Fruit fly (Drosophila melanogaster) whole organism, wandering third instar larva: Measurements from ENCODE around the gene Crg-1.

Experiments
- CG32264 ChIP-seq: fragments of 200-800 bp; sonication (Bioruptor generic); optimal IDR thresholded peaks from 2 replicates; lab custom pipeline; 2016; ENCODE audit warnings: missing biosample characterization, missing genetic modification characterization
- CG9705 ChIP-seq: fragments of 200-800 bp; sonication (Bioruptor generic); optimal IDR thresholded peaks from 2 replicates; lab custom pipeline; 2018; ENCODE audit warnings: missing biosample characterization, mild to moderate bottlenecking, missing genetic modification characterization
- CrebA ChIP-seq: fragments of 200-800 bp; sonication (Bioruptor generic); optimal IDR thresholded peaks from 2 replicates; lab custom pipeline; 2016; ENCODE audit warnings: missing biosample characterization, mild to moderate bottlenecking, missing genetic modification characterization, borderline replicate concordance
- Dfd ChIP-seq: fragments of >200 bp; optimal IDR thresholded peaks from 2 replicates; lab custom pipeline; 2017; ENCODE audit warnings: missing biosample characterization, missing genetic modification characterization
- GATAd ChIP-seq: sonication (Bioruptor generic); optimal IDR thresholded peaks from 2 replicates; lab custom pipeline; 2016; ENCODE audit warnings: missing biosample characterization, missing genetic modification characterization
- HLH106 ChIP-seq: fragments of 200-800 bp; optimal IDR thresholded peaks from 3 replicates; lab custom pipeline; 2019; ENCODE audit warnings: missing biosample characterization, mild to moderate bottlenecking, missing genetic modification characterization, moderate library complexity
- Hnf4 ChIP-seq: fragments of 200-800 bp; sonication (Bioruptor generic); optimal IDR thresholded peaks from 2 replicates; lab custom pipeline; 2016; ENCODE audit warnings: missing biosample characterization, mild to moderate bottlenecking, missing genetic modification characterization
- Hr78 ChIP-seq: fragments of >200 bp; optimal IDR thresholded peaks from 2 replicates; lab custom pipeline; 2017; ENCODE audit warnings: missing biosample characterization, missing genetic modification characterization
- Hr83 ChIP-seq: fragments of 200-300 bp; sonication (Bioruptor generic); optimal IDR thresholded peaks from 2 replicates; lab custom pipeline; 2016; ENCODE audit warnings: missing biosample characterization, mild to moderate bottlenecking, missing genetic modification characterization, moderate library complexity; ENCODE audit not compliant: poor library complexity, severe bottlenecking
- Jra ChIP-seq: sonication (Bioruptor generic); optimal IDR thresholded peaks from 2 replicates; lab custom pipeline; 2016; ENCODE audit warnings: missing biosample characterization, missing genetic modification characterization
- Mio ChIP-seq: sonication (Bioruptor generic); optimal IDR thresholded peaks from 2 replicates; lab custom pipeline; 2016; ENCODE audit warnings: missing biosample characterization, missing genetic modification characterization
- Myc ChIP-seq: fragments of >200 bp; optimal IDR thresholded peaks from 2 replicates; lab custom pipeline; 2017
- OdsH ChIP-seq: fragments of 200-800 bp; sonication (Bioruptor generic); optimal IDR thresholded peaks from 2 replicates; lab custom pipeline; 2016; ENCODE audit warnings: missing biosample characterization, mild to moderate bottlenecking, missing genetic modification characterization
- Rel ChIP-seq, 2 experiments: fragments of 200-800 bp; sonication (Bioruptor generic) in 1 of 2; optimal IDR thresholded peaks; 2 replicates in 1 of 2; 3 replicates in 1 of 2; lab custom pipeline; 2016 to 2019; ENCODE audit warnings: mild to moderate bottlenecking in 2 of 2, missing biosample characterization in 2 of 2, missing genetic modification characterization in 2 of 2, moderate library complexity in 1 of 2
- Sp1 ChIP-seq: fragments of 200-800 bp; sonication (Bioruptor generic); optimal IDR thresholded peaks from 3 replicates; lab custom pipeline; 2019; ENCODE audit warnings: missing biosample characterization, mild to moderate bottlenecking, missing genetic modification characterization, moderate library complexity
- Vsx2 ChIP-seq: fragments of 200-300, 225-300 bp; sonication (Bioruptor generic); optimal IDR thresholded peaks from 2 replicates; lab custom pipeline; 2018; ENCODE audit warnings: missing biosample characterization, missing genetic modification characterization; ENCODE audit not compliant: partially characterized antibody
- br ChIP-seq: fragments of 200-800 bp; sonication (Bioruptor generic); optimal IDR thresholded peaks from 2 replicates; lab custom pipeline; 2016; ENCODE audit warnings: missing biosample characterization, missing genetic modification characterization
- brk ChIP-seq: fragments of 200-800 bp; sonication (Bioruptor generic); optimal IDR thresholded peaks from 2 replicates; lab custom pipeline; 2016; ENCODE audit warnings: missing biosample characterization, mild to moderate bottlenecking, missing genetic modification characterization
- dl ChIP-seq, 2 experiments: fragments of 175-275, 200-275 bp in 1 of 2; fragments of 200-275 bp in 1 of 2; sonication (Bioruptor generic); optimal IDR thresholded peaks; lab custom pipeline; 2018; ENCODE audit warnings: mild to moderate bottlenecking in 2 of 2, missing biosample characterization in 2 of 2, missing genetic modification characterization in 2 of 2, moderate library complexity in 2 of 2; ENCODE audit not compliant: partially characterized antibody in 2 of 2, insufficient read depth in 1 of 2
- dmrt93B ChIP-seq: fragments of 200-800 bp; sonication (Bioruptor generic); optimal IDR thresholded peaks from 2 replicates; lab custom pipeline; 2018; ENCODE audit warnings: missing biosample characterization, mild to moderate bottlenecking, missing genetic modification characterization
- dsf ChIP-seq: sonication (Bioruptor generic); optimal IDR thresholded peaks from 2 replicates; lab custom pipeline; 2016; ENCODE audit warnings: missing biosample characterization, missing genetic modification characterization, borderline replicate concordance
- ey ChIP-seq: fragments of 200-800 bp; sonication (Bioruptor generic); optimal IDR thresholded peaks from 2 replicates; lab custom pipeline; 2016; ENCODE audit warnings: missing biosample characterization, missing genetic modification characterization
- foxo ChIP-seq, 2 experiments: fragments of 200-800 bp; sonication (Bioruptor generic); optimal IDR thresholded peaks; 2 replicates in 1 of 2; 3 replicates in 1 of 2; lab custom pipeline; 2016 to 2017; ENCODE audit warnings: missing biosample characterization in 2 of 2, missing genetic modification characterization in 2 of 2
- fru ChIP-seq: fragments of 200-800 bp; sonication (Bioruptor generic); optimal IDR thresholded peaks from 3 replicates; lab custom pipeline; 2016; ENCODE audit warnings: missing biosample characterization, mild to moderate bottlenecking, missing genetic modification characterization
- h ChIP-seq: fragments of 200-800 bp; sonication (Bioruptor generic); optimal IDR thresholded peaks from 3 replicates; lab custom pipeline; 2016; ENCODE audit warnings: missing biosample characterization, mild to moderate bottlenecking, missing genetic modification characterization
- lola ChIP-seq: fragments of >200 bp; optimal IDR thresholded peaks from 2 replicates; lab custom pipeline; 2017; ENCODE audit warnings: missing biosample characterization, missing genetic modification characterization
- pan ChIP-seq: fragments of >200 bp; optimal IDR thresholded peaks from 2 replicates; lab custom pipeline; 2017
- psq ChIP-seq: fragments of 200-800 bp; sonication (Bioruptor generic); optimal IDR thresholded peaks from 3 replicates; lab custom pipeline; 2017; ENCODE audit warnings: missing biosample characterization, mild to moderate bottlenecking, missing genetic modification characterization, moderate library complexity
- rgr ChIP-seq: fragments of 200-800 bp; sonication (Bioruptor generic); optimal IDR thresholded peaks from 3 replicates; lab custom pipeline; 2016; ENCODE audit warnings: missing biosample characterization, mild to moderate bottlenecking, missing genetic modification characterization
- sage ChIP-seq: fragments of 200-800 bp; sonication (Bioruptor generic); optimal IDR thresholded peaks from 2 replicates; lab custom pipeline; 2016; ENCODE audit warnings: missing biosample characterization, mild to moderate bottlenecking, missing genetic modification characterization
- sv ChIP-seq: fragments of 200-800 bp; sonication (Bioruptor generic); optimal IDR thresholded peaks from 3 replicates; lab custom pipeline; 2016; ENCODE audit warnings: missing biosample characterization, missing genetic modification characterization
- tai ChIP-seq: sonication (Bioruptor generic); optimal IDR thresholded peaks from 2 replicates; lab custom pipeline; 2016; ENCODE audit warnings: missing biosample characterization, missing genetic modification characterization
- usp ChIP-seq: fragments of >200 bp; optimal IDR thresholded peaks from 2 replicates; lab custom pipeline; 2017; ENCODE audit warnings: missing biosample characterization, missing genetic modification characterization
- woc ChIP-seq: sonication (Bioruptor generic); optimal IDR thresholded peaks from 2 replicates; lab custom pipeline; 2016; ENCODE audit warnings: missing biosample characterization, mild to moderate bottlenecking, missing genetic modification characterization

The Crg-1 gene

DNA sequence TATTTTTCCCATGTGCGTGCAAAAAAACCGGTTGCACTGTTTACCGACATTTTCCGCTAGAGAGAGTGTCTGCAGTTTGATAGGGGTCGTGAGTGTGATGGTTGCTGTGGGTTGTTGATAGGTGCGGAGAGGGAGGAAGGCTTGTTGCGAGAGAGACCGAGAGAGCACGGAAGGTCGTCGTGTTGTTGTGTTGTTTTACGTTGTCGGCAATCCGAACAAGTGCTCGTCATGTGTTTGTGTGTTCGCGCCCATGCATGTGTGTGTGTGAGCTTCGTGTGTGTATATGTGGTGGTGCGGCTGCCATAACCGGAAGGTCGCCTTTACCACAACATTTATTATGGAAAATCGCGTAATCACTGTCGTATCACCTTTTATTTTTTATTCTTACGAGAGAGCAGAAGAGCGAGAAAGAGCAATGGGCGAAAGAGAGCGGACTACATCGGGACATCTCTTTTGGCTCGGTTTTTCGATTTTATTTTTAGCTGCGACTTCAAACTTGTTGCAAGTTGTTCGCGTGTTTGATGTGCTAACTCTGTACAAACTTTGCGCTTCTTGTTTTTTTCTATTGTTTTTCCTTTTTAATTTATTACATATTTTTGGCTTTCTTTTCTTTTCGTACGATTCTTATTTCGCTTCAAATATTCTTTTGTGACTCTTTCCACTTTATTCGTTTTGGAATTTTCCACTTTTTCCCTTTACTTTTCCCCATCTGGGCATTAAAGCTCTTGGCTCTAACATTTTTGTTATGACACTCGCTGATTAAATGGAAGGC, 48.3 kb upstream of the Crg-1 start (continued):
- TF ChIP-seq Mio (GFP tag; lab: Kevin White, UChicago) (no peak), Hr83 (GFP tag; lab: Kevin White, UChicago) (peak; percentile 83), Sp1 (GFP tag; lab: Kevin White, UChicago) (no peak), OdsH (no peak)

DNA sequence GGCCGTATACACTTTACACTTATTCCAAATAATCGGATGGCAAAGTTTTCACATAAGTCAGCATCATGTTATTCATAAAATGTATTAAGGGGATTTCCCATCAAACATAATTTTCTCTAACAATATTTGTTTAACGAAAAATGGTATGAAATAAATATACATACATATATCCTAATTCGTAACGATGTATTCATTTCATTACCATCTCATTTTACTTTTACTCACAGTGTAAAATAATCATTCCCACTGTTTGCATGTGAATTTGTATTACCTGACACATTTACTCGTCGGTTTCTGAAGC, 47.8 kb upstream of the Crg-1 start:
- TF ChIP-seq dsf (no peak), HLH106 (tag; lab: Kevin White, UChicago) (peak; percentile 24), Rel (GFP tag; optimal IDR thresholded peaks at IDR 0.05; lab: Kevin White, UChicago) (no peak), Rel (tag; optimal IDR thresholded peaks at IDR 0.05; lab: Kevin White, UChicago) (no peak), br (GFP tag; lab: Kevin White, UChicago) (no peak), GATAd (no peak), Sp1 (GFP tag; lab: Kevin White, UChicago) (no peak), pan (lab: Kevin White, UChicago) (no peak), h (GFP tag; lab: Kevin White, UChicago) (peak; percentile 28), Jra (no peak), sv (GFP tag; lab: Kevin White, UChicago) (no peak), rgr (GFP tag; lab: Kevin White, UChicago) (peak; percentile 24), fru (GFP tag; lab: Kevin White, UChicago) (peak; percentile 5), psq (GFP tag; lab: Kevin White, UChicago) (no peak), foxo (GFP tag; optimal IDR thresholded peaks at IDR 0.05; lab: Kevin White, UChicago) (peak in 1 of 2 experiments; percentile 24), CG9705 (GFP tag; lab: Kevin White, UChicago) (no peak), dl (GFP tag; optimal IDR thresholded peaks at IDR 0.05; lab: Kevin White, UChicago; ENCODE audit: insufficient read depth in 1 of 2, partially characterized antibody in 2 of 2) (no peak), Myc (no peak), OdsH (no peak), Hr78 (GFP tag; lab: Kevin White, UChicago) (no peak)

DNA sequence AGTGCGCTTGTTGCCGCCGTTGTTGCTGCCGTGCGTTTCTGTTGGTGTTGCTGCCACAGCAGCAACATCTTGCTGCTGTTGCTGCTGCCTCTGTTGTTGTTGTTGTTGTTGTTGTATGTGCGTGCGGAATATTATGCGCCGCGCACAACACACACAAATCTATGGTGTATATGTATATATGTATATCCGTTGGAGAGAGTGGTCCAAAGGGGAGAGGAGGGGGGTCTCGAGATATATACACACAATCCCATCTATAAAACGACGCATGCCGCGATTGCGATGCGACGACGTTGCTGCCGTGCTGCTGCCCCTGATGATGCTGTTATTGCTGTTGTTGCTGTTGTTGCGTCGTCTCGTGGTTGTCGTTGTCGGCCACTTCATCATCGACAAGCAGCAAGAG, 46.1 kb upstream of the Crg-1 start:
- no peak for TF ChIP-seq Jra
- TF ChIP-seq dl (GFP tag; optimal IDR thresholded peaks at IDR 0.05; lab: Kevin White, UChicago; ENCODE audit: insufficient read depth in 1 of 2, partially characterized antibody in 2 of 2), result peak in 1 of 2 experiments; percentile 3

DNA sequence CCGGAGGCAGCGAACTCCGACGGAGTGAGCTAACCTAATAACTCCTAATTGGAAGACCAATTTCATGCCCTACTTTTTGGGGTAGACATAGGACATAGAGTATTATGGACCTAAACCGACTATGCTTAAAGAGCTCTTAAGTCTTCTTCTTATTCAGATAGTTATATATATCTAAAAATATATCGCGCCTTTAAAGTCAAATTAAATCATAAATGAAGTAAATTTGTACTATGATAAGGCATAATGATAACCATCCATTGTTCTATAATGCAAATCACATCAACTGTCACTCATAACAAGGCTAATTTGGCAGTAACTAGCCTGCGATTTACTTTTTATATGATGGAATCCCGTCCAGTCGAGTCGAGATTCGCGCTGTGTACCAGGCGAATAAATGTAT, 45.5 kb upstream of the Crg-1 start:
- TF ChIP-seq Sp1 (GFP tag; lab: Kevin White, UChicago) (no peak), Jra (no peak), Hnf4 (GFP tag; lab: Kevin White, UChicago) (no peak), Mio (GFP tag; lab: Kevin White, UChicago) (no peak), HLH106 (tag; lab: Kevin White, UChicago) (no peak)
- TF ChIP-seq, all 38 proteins: peak for 0

DNA sequence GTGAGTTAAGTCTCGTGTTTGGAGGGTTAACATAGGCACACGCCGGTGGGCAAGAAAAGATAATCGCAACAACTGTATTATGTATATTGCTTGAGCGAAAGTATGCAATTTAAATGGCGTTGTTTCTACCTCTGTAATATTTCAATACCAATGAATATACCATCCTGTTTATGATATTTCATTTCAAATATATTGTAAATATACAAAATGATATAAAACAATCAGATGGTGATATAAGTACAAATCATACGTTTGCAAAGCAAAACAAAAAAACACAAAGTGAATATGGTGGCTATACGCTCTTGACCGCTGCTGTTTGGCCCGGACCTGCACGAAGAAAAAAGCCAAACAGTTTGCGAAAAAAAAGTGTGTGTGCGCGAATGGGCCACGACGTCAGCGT, 44.8 kb upstream of the Crg-1 start:
- peak; percentile 76 for TF ChIP-seq psq (GFP tag; lab: Kevin White, UChicago)
- no peak for TF ChIP-seq Vsx2 (GFP tag; lab: Kevin White, UChicago)
- TF ChIP-seq Hr83 (GFP tag; lab: Kevin White, UChicago), result no peak
- peak; percentile 74 for TF ChIP-seq CG9705 (GFP tag; lab: Kevin White, UChicago)
- TF ChIP-seq brk (GFP tag; lab: Kevin White, UChicago), result peak; percentile 60
- no peak for TF ChIP-seq pan (lab: Kevin White, UChicago)
- peak; percentile 88 for TF ChIP-seq rgr (GFP tag; lab: Kevin White, UChicago)
- TF ChIP-seq HLH106 (tag; lab: Kevin White, UChicago), result peak; percentile 92
- no peak for TF ChIP-seq GATAd
- TF ChIP-seq sage (GFP tag; lab: Kevin White, UChicago), result peak; percentile 77
- peak; percentile 82 for TF ChIP-seq br (GFP tag; lab: Kevin White, UChicago)
- TF ChIP-seq dmrt93B (GFP tag; lab: Kevin White, UChicago), result peak; percentile 89
- no peak for TF ChIP-seq usp
- peak; percentile 3 to 91 for TF ChIP-seq foxo (GFP tag; optimal IDR thresholded peaks at IDR 0.05; lab: Kevin White, UChicago)
- peak; percentile 87 for TF ChIP-seq ey
- TF ChIP-seq CrebA (GFP tag; lab: Kevin White, UChicago), result peak; percentile 77
- TF ChIP-seq Hnf4 (GFP tag; lab: Kevin White, UChicago), result peak; percentile 69
- peak; percentile 18 for TF ChIP-seq Jra
- peak; percentile 58 for TF ChIP-seq dsf
- TF ChIP-seq lola (GFP tag; lab: Kevin White, UChicago), result no peak
- peak; percentile 94 for TF ChIP-seq Sp1 (GFP tag; lab: Kevin White, UChicago)
- TF ChIP-seq woc, result peak; percentile 79
- TF ChIP-seq Myc, result no peak
- TF ChIP-seq Rel (GFP tag; optimal IDR thresholded peaks at IDR 0.05; lab: Kevin White, UChicago), result peak; percentile 82
- peak; percentile 49 for TF ChIP-seq Rel (tag; optimal IDR thresholded peaks at IDR 0.05; lab: Kevin White, UChicago)
- TF ChIP-seq fru (GFP tag; lab: Kevin White, UChicago), result peak; percentile 89
- peak; percentile 68 for TF ChIP-seq CG32264 (GFP tag; lab: Kevin White, UChicago)
- peak; percentile 82 for TF ChIP-seq OdsH
- TF ChIP-seq Hr78 (GFP tag; lab: Kevin White, UChicago), result no peak
- peak; percentile 78 for TF ChIP-seq Dfd (GFP tag; lab: Kevin White, UChicago)
- TF ChIP-seq h (GFP tag; lab: Kevin White, UChicago), result peak; percentile 89
- TF ChIP-seq tai (GFP tag; lab: Kevin White, UChicago), result peak; percentile 65
- no peak for TF ChIP-seq sv (GFP tag; lab: Kevin White, UChicago)
